Worm (Caenorhabditis elegans): ENCODE data around the gene asp-7.

ce11 chrV:3046364-3046763, 18.3 kb downstream of the asp-7 start:
- TF ChIP-seq unc-86 (tag; optimal IDR thresholded peaks at IDR 0.05) (no peak), tbx-7 (tag; optimal IDR thresholded peaks at IDR 0.05) (no peak), sox-4 (tag; optimal IDR thresholded peaks at IDR 0.05) (no peak), fkh-10 (GFP tag; optimal IDR thresholded peaks at IDR 0.05) (no peak), nfya-1 (tag; optimal IDR thresholded peaks at IDR 0.05) (no peak), ceh-31 (tag; optimal IDR thresholded peaks at IDR 0.05) (no peak), hlh-13 (GFP tag; optimal IDR thresholded peaks at IDR 0.05) (no peak), unc-3 (GFP tag; conservative IDR thresholded peaks at IDR 0.05) (no peak), unc-3 (tag; optimal IDR thresholded peaks at IDR 0.05) (no peak), ceh-22 (tag; optimal IDR thresholded peaks at IDR 0.05) (no peak), ama-1 (optimal IDR thresholded peaks at IDR 0.05) (no peak), ceh-34 (tag; optimal IDR thresholded peaks at IDR 0.05) (no peak), nhr-11 (tag; optimal IDR thresholded peaks at IDR 0.05) (no peak), fkh-6 (tag; optimal IDR thresholded peaks at IDR 0.05) (no peak)
